Worm (Caenorhabditis elegans) whole organism, young adult: Measurements from ENCODE around the gene csr-1.

ENCODE experiments used
- D2030.7 ChIP-seq: fragments of 200-800 bp; sonication (Bioruptor generic); IDR thresholded peaks from 2 replicates; pipeline ENCODE4 v1.3.6; 2022; ENCODE audit warnings: missing genetic modification reagents, missing genetic modification characterization, missing compliant biosample characterization
- F22D6.2 ChIP-seq: sonication (generic microtip); optimal IDR thresholded peaks from 2 replicates; lab custom pipeline; 2016; ENCODE audit warnings: mild to moderate bottlenecking, missing genetic modification characterization, missing compliant biosample characterization
- F33H1.4 ChIP-seq: fragments of 200-800 bp; sonication (Bioruptor generic); IDR thresholded peaks from 2 replicates; pipeline ENCODE4 v1.3.6; 2022; ENCODE audit warnings: missing genetic modification reagents, missing genetic modification characterization, missing compliant biosample characterization
- F37B4.10 ChIP-seq: fragments of 200-800 bp; sonication (Bioruptor generic); IDR thresholded peaks from 2 replicates; pipeline ENCODE4 v1.3.6; 2022; ENCODE audit warnings: missing genetic modification characterization, missing compliant biosample characterization
- F39B2.1 ChIP-seq: fragments of 200-800 bp; sonication (Bioruptor generic); IDR thresholded peaks from 2 replicates; pipeline ENCODE4 v1.3.6; 2022; ENCODE audit warnings: missing genetic modification reagents, missing genetic modification characterization, missing compliant biosample characterization
- F57C9.4 ChIP-seq: sonication (generic microtip); optimal IDR thresholded peaks from 2 replicates; lab custom pipeline; 2017; ENCODE audit warnings: mild to moderate bottlenecking, missing genetic modification characterization, missing compliant biosample characterization
- K11D2.4 ChIP-seq: fragments of 200-800 bp; sonication (Bioruptor generic); IDR thresholded peaks from 2 replicates; pipeline ENCODE4 v1.3.6; 2022; ENCODE audit warnings: missing genetic modification reagents, missing genetic modification characterization, missing compliant biosample characterization
- K12H6.12 ChIP-seq: fragments of 200-800 bp; sonication (Bioruptor generic); optimal IDR thresholded peaks from 2 replicates; lab custom pipeline; 2018; ENCODE audit warnings: mild to moderate bottlenecking, missing genetic modification characterization, missing compliant biosample characterization
- T07F8.4 ChIP-seq: sonication (generic microtip); optimal IDR thresholded peaks from 2 replicates; lab custom pipeline; 2016; ENCODE audit warnings: mild to moderate bottlenecking, missing genetic modification characterization, moderate library complexity, missing compliant biosample characterization
- Y53G8AR.9 ChIP-seq: fragments of 200-800 bp; sonication (Bioruptor generic); conservative IDR thresholded peaks from 2 replicates; pipeline ENCODE4 v1.3.6; 2022; ENCODE audit warnings: missing genetic modification reagents, missing genetic modification characterization, missing compliant biosample characterization
- Y56A3A.18 ChIP-seq: fragments of 200-800 bp; sonication (Bioruptor generic); IDR thresholded peaks from 2 replicates; pipeline ENCODE4 v1.3.6; 2022; ENCODE audit warnings: missing genetic modification reagents, missing genetic modification characterization, missing compliant biosample characterization
- aptf-2 ChIP-seq: fragments of 200-800 bp; sonication (Bioruptor generic); conservative IDR thresholded peaks from 2 replicates; pipeline ENCODE4 v1.3.6; 2022; ENCODE audit warnings: missing genetic modification reagents, missing genetic modification characterization, missing compliant biosample characterization
- attf-3 ChIP-seq: fragments of 200-800 bp; sonication (Bioruptor generic); conservative IDR thresholded peaks from 2 replicates; pipeline ENCODE4 v1.3.6; 2022; ENCODE audit warnings: missing genetic modification reagents, missing genetic modification characterization, missing compliant biosample characterization
- attf-6 ChIP-seq: fragments of 200-800 bp; sonication (Bioruptor generic); IDR thresholded peaks from 2 replicates; pipeline ENCODE4 v1.3.6; 2022; ENCODE audit warnings: missing genetic modification reagents, missing genetic modification characterization, missing compliant biosample characterization
- bed-2 ChIP-seq: fragments of 200-800 bp; sonication (Bioruptor generic); IDR thresholded peaks from 2 replicates; pipeline ENCODE4 v1.3.6; 2022; ENCODE audit warnings: missing genetic modification reagents, missing genetic modification characterization, missing compliant biosample characterization
- cebp-1 ChIP-seq, 2 experiments: fragments of 200-800 bp in 1 of 2; sonication (Bioruptor generic) in 1 of 2; sonication (generic microtip) in 1 of 2; IDR thresholded peaks in 1 of 2; optimal IDR thresholded peaks in 1 of 2; 2 replicates each; pipeline versions ENCODE4 v1.3.6 to Lab custom; 2017 to 2022; ENCODE audit warnings: missing compliant biosample characterization in 2 of 2, missing genetic modification characterization in 2 of 2, mild to moderate bottlenecking in 1 of 2, missing genetic modification reagents in 1 of 2, moderate library complexity in 1 of 2
- ceh-27 ChIP-seq: fragments of 200-800 bp; sonication (Bioruptor generic); optimal IDR thresholded peaks from 2 replicates; lab custom pipeline; 2018; ENCODE audit warnings: mild to moderate bottlenecking, missing genetic modification characterization, moderate library complexity, missing compliant biosample characterization
- ceh-40 ChIP-seq: fragments of 200-800 bp; sonication (Bioruptor generic); IDR thresholded peaks from 2 replicates; pipeline ENCODE4 v1.3.6; 2022; ENCODE audit warnings: missing genetic modification characterization, missing compliant biosample characterization
- ceh-91 ChIP-seq: fragments of 200-800 bp; sonication (Bioruptor generic); IDR thresholded peaks from 2 replicates; pipeline ENCODE4 v1.3.6; 2022; ENCODE audit warnings: missing genetic modification reagents, missing genetic modification characterization, missing compliant biosample characterization
- chd-7 ChIP-seq: sonication (generic microtip); optimal IDR thresholded peaks from 2 replicates; lab custom pipeline; 2016; ENCODE audit warnings: mild to moderate bottlenecking, missing genetic modification characterization, moderate library complexity, missing compliant biosample characterization
- dox-1 ChIP-seq: fragments of 200-800 bp; sonication (Bioruptor generic); IDR thresholded peaks from 2 replicates; pipeline ENCODE4 v1.3.6; 2022; ENCODE audit warnings: missing genetic modification reagents, missing genetic modification characterization, missing compliant biosample characterization
- efl-1 ChIP-seq: fragments of 150-350 bp; optimal IDR thresholded peaks from 2 replicates; lab custom pipeline; 2014; ENCODE audit warnings: missing biosample characterization, missing genetic modification reagents, missing genetic modification characterization
- ets-4 ChIP-seq: fragments of 200-800 bp; sonication (Bioruptor generic); optimal IDR thresholded peaks from 2 replicates; lab custom pipeline; 2018; ENCODE audit warnings: mild to moderate bottlenecking, missing genetic modification characterization, missing compliant biosample characterization
- hlh-12 ChIP-seq: sonication (generic microtip); optimal IDR thresholded peaks from 2 replicates; lab custom pipeline; 2016; ENCODE audit warnings: missing genetic modification characterization, missing compliant biosample characterization
- hlh-26 ChIP-seq: fragments of 200-800 bp; sonication (Bioruptor generic); conservative IDR thresholded peaks from 2 replicates; pipeline ENCODE4 v1.3.6; 2022; ENCODE audit warnings: missing genetic modification reagents, missing genetic modification characterization, missing compliant biosample characterization
- hmg-1.2 ChIP-seq: fragments of 200-800 bp; sonication (Bioruptor generic); IDR thresholded peaks from 2 replicates; pipeline ENCODE4 v1.3.6; 2022; ENCODE audit warnings: missing genetic modification reagents, missing genetic modification characterization, missing compliant biosample characterization
- lin-26 ChIP-seq: fragments of 200-800 bp; sonication (Bioruptor generic); IDR thresholded peaks from 2 replicates; pipeline ENCODE4 v1.3.6; 2022; ENCODE audit warnings: missing genetic modification reagents, missing genetic modification characterization, missing compliant biosample characterization
- lin-40 ChIP-seq: sonication (generic microtip); optimal IDR thresholded peaks from 2 replicates; lab custom pipeline; 2016; ENCODE audit warnings: missing genetic modification characterization, mild to moderate bottlenecking, missing compliant biosample characterization, missing genotype, missing genetic modification reagents
- madf-8 ChIP-seq: fragments of 200-800 bp; sonication (Bioruptor generic); conservative IDR thresholded peaks from 2 replicates; pipeline ENCODE4 v1.3.6; 2022; ENCODE audit warnings: missing genetic modification reagents, missing genetic modification characterization, missing compliant biosample characterization
- mcd-1 ChIP-seq: fragments of 200-800 bp; sonication (Bioruptor generic); IDR thresholded peaks from 2 replicates; pipeline ENCODE4 v1.3.6; 2022; ENCODE audit warnings: missing genetic modification reagents, missing genetic modification characterization, missing compliant biosample characterization
- mel-28 ChIP-seq: sonication (generic microtip); optimal IDR thresholded peaks from 2 replicates; lab custom pipeline; 2016; ENCODE audit warnings: borderline replicate concordance, mild to moderate bottlenecking, missing genetic modification characterization, missing compliant biosample characterization
- mes-4 ChIP-seq: sonication (generic microtip); optimal IDR thresholded peaks from 2 replicates; lab custom pipeline; 2016; ENCODE audit warnings: missing genotype, missing genetic modification characterization, missing compliant biosample characterization
- mxl-1 ChIP-seq: sonication (generic microtip); optimal IDR thresholded peaks from 2 replicates; lab custom pipeline; 2016; ENCODE audit warnings: missing genetic modification characterization, missing compliant biosample characterization
- nfya-1 ChIP-seq: sonication (generic microtip); optimal IDR thresholded peaks from 2 replicates; lab custom pipeline; 2017; ENCODE audit warnings: antibody characterized with exemption, missing compliant biosample characterization, missing genetic modification characterization, borderline replicate concordance; ENCODE audit not compliant: insufficient read depth
- nhr-80 ChIP-seq: sonication (generic microtip); optimal IDR thresholded peaks from 2 replicates; lab custom pipeline; 2016; ENCODE audit warnings: missing genetic modification characterization, missing compliant biosample characterization
- rec-8 ChIP-seq, 2 experiments: sonication (generic microtip); optimal IDR thresholded peaks; 2 replicates each; lab custom pipeline; 2016; ENCODE audit warnings: mild to moderate bottlenecking in 2 of 2, missing genetic modification characterization in 2 of 2, missing genetic modification reagents in 2 of 2, missing genotype in 2 of 2, missing biosample characterization in 1 of 2, missing compliant biosample characterization in 1 of 2, moderate library complexity in 1 of 2
- repo-1 ChIP-seq: sonication (generic microtip); optimal IDR thresholded peaks from 2 replicates; lab custom pipeline; 2017; ENCODE audit warnings: mild to moderate bottlenecking, missing genetic modification characterization, missing compliant biosample characterization
- rpc-1 ChIP-seq, 2 experiments: fragments of 150-350 bp in 1 of 2; sonication (generic microtip) in 1 of 2; optimal IDR thresholded peaks; 2 replicates each; lab custom pipeline; 2014 to 2018; ENCODE audit warnings: missing biosample characterization in 1 of 2, missing genetic modification characterization in 1 of 2, missing genetic modification reagents in 1 of 2, missing genotype in 1 of 2
- sea-2 ChIP-seq: fragments of 200-800 bp; sonication (Bioruptor generic); IDR thresholded peaks from 2 replicates; pipeline ENCODE4 v1.3.6; 2022; ENCODE audit warnings: missing genetic modification characterization, missing compliant biosample characterization
- snpc-3.4 ChIP-seq: sonication (generic microtip); optimal IDR thresholded peaks from 2 replicates; lab custom pipeline; 2017; ENCODE audit warnings: missing genetic modification characterization, mild to moderate bottlenecking, missing compliant biosample characterization, antibody characterized with exemption, moderate library complexity, missing genotype, missing genetic modification reagents
- snpc-4 ChIP-seq, 5 experiments: fragments of 150-350 bp in 1 of 5; sonication (generic microtip) in 4 of 5; optimal IDR thresholded peaks; 2 replicates each; lab custom pipeline; 2014 to 2018; ENCODE audit warnings: missing genetic modification characterization in 5 of 5, missing biosample characterization in 3 of 5, antibody characterized with exemption in 2 of 5, mild to moderate bottlenecking in 2 of 5, missing compliant biosample characterization in 2 of 5, missing genotype in 2 of 5, moderate library complexity in 2 of 5, missing genetic modification reagents in 1 of 5
- tbp1 ChIP-seq: fragments of 200-800 bp; sonication (Bioruptor generic); optimal IDR thresholded peaks from 2 replicates; lab custom pipeline; 2018; ENCODE audit warnings: mild to moderate bottlenecking, missing genetic modification characterization, missing compliant biosample characterization
- tlf-1 ChIP-seq: fragments of 200-800 bp; sonication (Bioruptor generic); optimal IDR thresholded peaks from 2 replicates; lab custom pipeline; 2018; ENCODE audit warnings: mild to moderate bottlenecking, missing genetic modification characterization, missing compliant biosample characterization
- unc-62 ChIP-seq: fragments of 150-350 bp; optimal IDR thresholded peaks from 2 replicates; lab custom pipeline; 2014; ENCODE audit warnings: missing biosample characterization, missing genetic modification reagents, missing genetic modification characterization
- xnd-1 ChIP-seq: sonication (generic microtip); optimal IDR thresholded peaks from 2 replicates; lab custom pipeline; 2016; ENCODE audit warnings: missing genotype, missing genetic modification reagents, missing genetic modification characterization, missing compliant biosample characterization
- ztf-25 ChIP-seq: fragments of 200-800 bp; sonication (Bioruptor generic); IDR thresholded peaks from 2 replicates; pipeline ENCODE4 v1.3.6; 2022; ENCODE audit warnings: missing genetic modification reagents, missing genetic modification characterization, missing compliant biosample characterization
- ztf-6 ChIP-seq: fragments of 200-800 bp; sonication (Bioruptor generic); IDR thresholded peaks from 2 replicates; pipeline ENCODE4 v1.3.6; 2022; ENCODE audit warnings: missing genetic modification reagents, missing genetic modification characterization, missing compliant biosample characterization

The csr-1 gene

DNA sequence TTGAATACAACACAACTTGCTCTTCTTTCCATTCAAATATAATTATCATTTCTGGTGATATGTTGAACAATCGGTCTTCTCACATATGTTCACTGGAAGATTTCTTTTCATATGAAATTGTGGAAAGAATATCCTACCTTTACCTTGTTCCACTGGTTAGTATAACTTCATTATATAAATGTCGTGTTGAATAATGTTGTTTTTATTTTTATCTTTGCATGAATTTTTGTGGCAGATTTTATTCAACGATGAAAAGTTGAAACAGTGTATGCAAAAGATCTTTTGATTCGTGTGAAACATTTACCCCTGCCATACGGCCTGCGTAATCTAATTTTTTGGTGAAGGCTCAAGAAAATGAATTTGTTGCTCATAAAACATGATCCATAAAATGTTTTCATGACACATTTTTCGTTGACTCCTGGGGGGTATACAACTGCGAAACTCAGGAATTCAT, 4.8 kb downstream of the csr-1 start (continued):
- TF ChIP-seq mel-28 (tag; lab: Kevin White, UChicago) (no peak), efl-1 (GFP tag; lab: Kevin White, UChicago) (no peak), snpc-3.4 (tag; lab: Kevin White, UChicago) (peak; percentile 67), mcd-1 (no peak), nhr-80 (tag; lab: Kevin White, UChicago) (no peak), hlh-26 (no peak), F57C9.4 (tag; lab: Kevin White, UChicago) (peak; percentile 78), Y56A3A.18 (GFP tag; lab: Robert Waterston, UW) (no peak), rpc-1 (optimal IDR thresholded peaks at IDR 0.05; lab: Kevin White, UChicago) (no peak), rpc-1 (tag; optimal IDR thresholded peaks at IDR 0.05; lab: Kevin White, UChicago) (peak; percentile 4), xnd-1 (tag; lab: Kevin White, UChicago) (peak; percentile 53), nfya-1 (tag; lab: Kevin White, UChicago) (no peak), bed-2 (no peak), repo-1 (tag; lab: Kevin White, UChicago) (peak; percentile 68), hmg-1.2 (no peak; the same call in 1 of the 2 replicates), F22D6.2 (tag; lab: Kevin White, UChicago) (no peak), sea-2 (GFP tag; lab: Robert Waterston, UW) (no peak), madf-8 (GFP tag; lab: Robert Waterston, UW) (no peak), chd-7 (tag; lab: Kevin White, UChicago) (peak; percentile 88), D2030.7 (no peak), mes-4 (peak; percentile 44), ztf-6 (GFP tag; lab: Robert Waterston, UW) (no peak), ets-4 (GFP tag; lab: Kevin White, UChicago) (no peak), mxl-1 (peak; percentile 36), T07F8.4 (tag; lab: Kevin White, UChicago) (peak; percentile 20), attf-3 (GFP tag; lab: Robert Waterston, UW) (no peak), dox-1 (GFP tag; lab: Robert Waterston, UW) (0 out of 2 replicates have a peak, but pooled peaks have one; percentile 5), ceh-91 (no peak), ztf-25 (GFP tag; lab: Robert Waterston, UW) (no peak), lin-40 (tag; lab: Kevin White, UChicago) (no peak), attf-6 (peak; percentile 75), rec-8 (tag; optimal IDR thresholded peaks at IDR 0.05; lab: Kevin White, UChicago) (peak in 1 of 2 experiments; percentile 4), snpc-4 (GFP tag; optimal IDR thresholded peaks at IDR 0.05; lab: Kevin White, UChicago) (peak; percentile 11), snpc-4 (tag; optimal IDR thresholded peaks at IDR 0.05; lab: Kevin White, UChicago) (peak in 1 of 4 experiments; percentile 47), ceh-27 (GFP tag; lab: Kevin White, UChicago) (no peak), K12H6.12 (tag; lab: Kevin White, UChicago) (no peak), K11D2.4 (GFP tag; lab: Robert Waterston, UW) (no peak), tbp1 (GFP tag; lab: Kevin White, UChicago) (peak; percentile 61), tlf-1 (GFP tag; lab: Kevin White, UChicago) (peak; percentile 73), F37B4.10 (no peak), F33H1.4 (GFP tag; lab: Robert Waterston, UW) (peak; percentile 43), aptf-2 (GFP tag; lab: Robert Waterston, UW) (no peak), hlh-12 (tag; lab: Kevin White, UChicago) (no peak), cebp-1 (GFP tag; IDR thresholded peaks at IDR 0.05; lab: Robert Waterston, UW) (no peak), cebp-1 (tag; optimal IDR thresholded peaks at IDR 0.05; lab: Kevin White, UChicago) (no peak), F39B2.1 (GFP tag; lab: Robert Waterston, UW) (peak; percentile 76), Y53G8AR.9 (GFP tag; lab: Robert Waterston, UW) (peak; percentile 86), ceh-40 (GFP tag; lab: Robert Waterston, UW) (0 out of 2 replicates have a peak, but pooled peaks have one; percentile 33), lin-26 (GFP tag; lab: Robert Waterston, UW) (peak; percentile 68), unc-62 (GFP tag; lab: Kevin White, UChicago) (no peak)
